Fruit fly (Drosophila melanogaster) whole organism, pupa: ENCODE results near the gene Enoph.

Experiments used
- CG15710 ChIP-seq: fragments of 200-800 bp; sonication (Bioruptor generic); optimal IDR thresholded peaks from 2 replicates; lab custom pipeline; 2018; ENCODE audit warnings: missing biosample characterization, mild to moderate bottlenecking, missing genetic modification characterization, moderate library complexity
- CG34367 ChIP-seq: fragments of 200-800 bp; sonication (Bioruptor generic); optimal IDR thresholded peaks from 2 replicates; lab custom pipeline; 2018; ENCODE audit warnings: missing biosample characterization, mild to moderate bottlenecking, missing genetic modification characterization
- CG8159 ChIP-seq: fragments of 200-800 bp; sonication (Bioruptor generic); optimal IDR thresholded peaks from 3 replicates; lab custom pipeline; 2018; ENCODE audit warnings: missing biosample characterization, mild to moderate bottlenecking, missing genetic modification characterization, moderate library complexity
- CG8301 ChIP-seq: fragments of 200-800 bp; sonication (Bioruptor generic); optimal IDR thresholded peaks from 2 replicates; lab custom pipeline; 2018; ENCODE audit warnings: missing biosample characterization, mild to moderate bottlenecking, missing genetic modification characterization
- CG9948 ChIP-seq: fragments of 200-800 bp; sonication (Bioruptor generic); optimal IDR thresholded peaks from 2 replicates; lab custom pipeline; 2018; ENCODE audit warnings: missing biosample characterization, mild to moderate bottlenecking, missing genetic modification characterization, moderate library complexity

DNA sequence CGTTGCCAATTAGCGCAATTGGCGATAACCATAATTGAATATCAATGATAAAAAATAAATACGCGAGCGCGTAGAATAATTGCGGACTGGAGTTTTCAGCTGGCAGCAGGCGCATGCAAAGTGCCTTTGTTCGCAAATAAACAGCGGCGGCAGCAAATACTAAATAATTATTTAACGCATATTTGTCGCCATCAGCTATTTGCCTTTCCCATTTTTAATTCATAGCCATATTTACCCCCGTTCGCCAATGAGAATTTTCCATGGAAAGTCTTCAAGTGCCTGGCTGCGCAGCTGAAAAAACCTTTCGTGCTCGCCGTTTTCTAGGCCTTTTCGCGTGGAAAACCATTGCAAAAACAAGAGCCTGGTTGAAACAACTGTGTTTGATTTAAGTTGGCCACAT lies 45.4 kb upstream of the Enoph start:
- TF ChIP-seq CG34367 (tag; lab: Kevin White, UChicago) = no peak
- no peak for TF ChIP-seq CG9948 (tag; lab: Kevin White, UChicago)
- no peak for TF ChIP-seq CG8301
- TF ChIP-seq CG8159 (tag; lab: Kevin White, UChicago) = no peak
- no peak for TF ChIP-seq CG15710 (tag; lab: Kevin White, UChicago)
